Worm (Caenorhabditis elegans) whole organism, L3 larva: Measurements from ENCODE around the gene mtr-4.

ENCODE experiments used
- R02D3.7 ChIP-seq: fragments of 150-350 bp; optimal IDR thresholded peaks from 2 replicates; lab custom pipeline; 2014; ENCODE audit warnings: missing biosample characterization, missing genetic modification characterization
- ama-1 ChIP-seq: fragments of 150-350 bp; optimal IDR thresholded peaks from 2 replicates; lab custom pipeline; 2018
- ceh-28 ChIP-seq: fragments of 150-350 bp; optimal IDR thresholded peaks from 2 replicates; lab custom pipeline; 2014; ENCODE audit warnings: missing biosample characterization, missing genetic modification reagents, missing genetic modification characterization
- ceh-82 ChIP-seq: fragments of 150-350 bp; optimal IDR thresholded peaks from 2 replicates; lab custom pipeline; 2014; ENCODE audit warnings: missing biosample characterization, missing genetic modification characterization
- fkh-10 ChIP-seq: sonication (generic microtip); optimal IDR thresholded peaks from 2 replicates; lab custom pipeline; 2017; ENCODE audit warnings: missing biosample characterization, missing genetic modification reagents, missing genetic modification characterization
- jun-1 ChIP-seq: fragments of 150-350 bp; optimal IDR thresholded peaks from 2 replicates; lab custom pipeline; 2014; ENCODE audit warnings: missing biosample characterization, missing genetic modification reagents, missing genetic modification characterization
- lin-39 ChIP-seq: fragments of 150-350 bp; optimal IDR thresholded peaks from 2 replicates; lab custom pipeline; 2018; ENCODE audit warnings: missing biosample characterization, missing genetic modification reagents, missing genetic modification characterization
- unc-39 ChIP-seq: sonication (generic microtip); optimal IDR thresholded peaks from 4 replicates; lab custom pipeline; 2017; ENCODE audit warnings: missing biosample characterization, missing genetic modification characterization
- ztf-11 ChIP-seq: fragments of 150-350 bp; optimal IDR thresholded peaks from 2 replicates; lab custom pipeline; 2014; ENCODE audit warnings: missing biosample characterization, missing genetic modification characterization

- TF ChIP-seq ama-1 (lab: Kevin White, UChicago) = no peak
- no peak for TF ChIP-seq ceh-28 (tag; lab: Kevin White, UChicago)
- TF ChIP-seq unc-39 (tag; lab: Kevin White, UChicago) = no peak
- TF ChIP-seq R02D3.7 (tag; lab: Kevin White, UChicago) = no peak
- TF ChIP-seq lin-39 = no peak
- TF ChIP-seq ceh-82 = no peak
- TF ChIP-seq ztf-11 (tag; lab: Kevin White, UChicago) = no peak
- no peak for TF ChIP-seq jun-1 (tag; lab: Kevin White, UChicago)
- TF ChIP-seq fkh-10 = no peak
These were observed 38.3 kb downstream of the mtr-4 start, which contains the start of gene K07F5.16 for ce11 chrIV:9863817-9864216.
